Worm (Caenorhabditis elegans): ENCODE measurements around the gene T18D3.9.

The T18D3.9 gene

DNA sequence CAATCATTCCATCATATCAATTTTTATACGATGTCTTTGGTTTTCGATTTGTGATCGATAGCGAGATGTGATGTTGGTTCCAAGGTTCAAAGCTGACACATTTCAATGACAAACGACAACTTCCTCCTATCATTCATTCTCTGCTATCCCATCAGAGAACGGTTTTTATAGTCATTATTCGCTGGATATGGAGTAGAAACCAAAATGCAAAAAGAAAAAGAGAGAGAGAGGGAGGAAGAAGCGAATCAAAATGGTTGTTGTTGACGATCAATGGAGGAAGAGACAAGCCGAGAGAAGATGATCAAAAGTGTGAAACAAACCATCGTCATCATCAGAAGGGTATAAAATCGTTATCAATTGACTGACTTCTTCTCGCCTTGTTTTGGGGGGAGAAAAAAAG lies 28.8 kb downstream of the T18D3.9 start, which contains the start of gene T24D3.2 (continued):
- TF ChIP-seq ztf-26 (tag; optimal IDR thresholded peaks at IDR 0.05) (peak; percentile 63), die-1 (tag; optimal IDR thresholded peaks at IDR 0.05) (peak; percentile 42), tbp1 (GFP tag; optimal IDR thresholded peaks at IDR 0.05) (no peak)

DNA sequence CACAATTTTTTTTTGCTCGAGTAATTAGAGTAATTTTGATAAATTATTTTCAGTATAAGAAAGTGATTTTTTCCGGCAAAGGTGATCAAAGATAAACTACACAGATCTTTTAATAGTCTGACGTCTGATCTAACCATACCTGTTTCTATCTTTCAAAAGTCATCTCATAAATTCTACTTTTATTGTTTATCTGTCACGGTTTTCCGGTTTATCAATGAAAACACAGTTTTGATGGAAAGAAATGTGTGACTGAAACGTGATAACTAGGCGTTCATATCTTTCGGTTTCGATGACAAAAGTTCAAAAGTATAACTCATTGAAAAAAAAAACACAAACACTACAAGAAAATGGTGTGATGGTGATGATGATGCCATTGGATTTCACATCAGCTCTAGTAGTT lies 31.7 kb downstream of the T18D3.9 start:
- TF ChIP-seq lin-40 (tag; optimal IDR thresholded peaks at IDR 0.05) (peak; percentile 47), somi-1 (GFP tag; optimal IDR thresholded peaks at IDR 0.05) (peak; percentile 30), Y95B8A.8 (GFP tag; IDR thresholded peaks at IDR 0.05) (no peak), attf-3 (GFP tag; conservative IDR thresholded peaks at IDR 0.05) (no peak), hlh-12 (tag; optimal IDR thresholded peaks at IDR 0.05) (no peak)

DNA sequence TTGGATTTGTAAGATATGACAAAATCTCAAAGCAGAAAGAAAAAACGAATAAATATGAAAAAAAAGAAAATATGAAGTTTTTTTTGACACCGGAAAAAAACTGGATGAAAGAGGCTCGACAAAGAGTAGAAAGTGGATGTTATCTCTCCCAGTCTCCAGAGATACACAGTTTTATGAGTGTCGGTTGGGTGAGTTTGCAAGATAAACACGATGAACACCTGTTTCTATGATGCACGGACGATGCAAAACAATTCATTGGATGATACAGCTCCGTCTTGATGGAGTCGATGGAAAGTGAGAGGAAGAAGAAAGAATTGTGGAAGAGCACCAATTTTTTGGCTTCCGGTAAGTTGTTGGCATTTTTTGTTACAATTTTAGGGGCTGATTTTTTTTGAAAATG lies 38.4 kb downstream of the T18D3.9 start:
- TF ChIP-seq tbp1 (GFP tag; optimal IDR thresholded peaks at IDR 0.05): no peak
- no peak for TF ChIP-seq attf-3 (GFP tag; conservative IDR thresholded peaks at IDR 0.05)
- TF ChIP-seq nfya-1 (tag; optimal IDR thresholded peaks at IDR 0.05; ENCODE audit: borderline replicate concordance, insufficient read depth): no peak
- TF ChIP-seq egl-18 (GFP tag; IDR thresholded peaks at IDR 0.05): no peak
- TF ChIP-seq F23B12.7 (tag; optimal IDR thresholded peaks at IDR 0.05; ENCODE audit: insufficient read depth): no peak
- TF ChIP-seq sea-2 (GFP tag; IDR thresholded peaks at IDR 0.05): no peak
- TF ChIP-seq Y79H2A.3 (GFP tag; conservative IDR thresholded peaks at IDR 0.05): no peak
- no peak for TF ChIP-seq B0261.1 (tag; optimal IDR thresholded peaks at IDR 0.05)
- no peak for TF ChIP-seq Y67H2A.10 (GFP tag; conservative IDR thresholded peaks at IDR 0.05)
- TF ChIP-seq ekl-4 (GFP tag; IDR thresholded peaks at IDR 0.05): no peak
- no peak for TF ChIP-seq snpc-4 (GFP tag; optimal IDR thresholded peaks at IDR 0.05)
- no peak for TF ChIP-seq snpc-4 (tag; optimal IDR thresholded peaks at IDR 0.05)
- no peak for TF ChIP-seq hlh-26 (GFP tag; conservative IDR thresholded peaks at IDR 0.05)
- no peak for TF ChIP-seq madf-8 (GFP tag; conservative IDR thresholded peaks at IDR 0.05)
- no peak for TF ChIP-seq efl-1 (GFP tag; optimal IDR thresholded peaks at IDR 0.05)
- no peak for TF ChIP-seq F55B11.4 (tag; optimal IDR thresholded peaks at IDR 0.05; ENCODE audit: borderline replicate concordance, insufficient read depth)
- TF ChIP-seq snpc-1.3 (tag; optimal IDR thresholded peaks at IDR 0.05; ENCODE audit: insufficient read depth): no peak
- no peak for TF ChIP-seq cebp-1 (GFP tag; IDR thresholded peaks at IDR 0.05)
- no peak for TF ChIP-seq cebp-1 (tag; optimal IDR thresholded peaks at IDR 0.05)
- no peak for TF ChIP-seq mxl-1 (tag; optimal IDR thresholded peaks at IDR 0.05)

DNA sequence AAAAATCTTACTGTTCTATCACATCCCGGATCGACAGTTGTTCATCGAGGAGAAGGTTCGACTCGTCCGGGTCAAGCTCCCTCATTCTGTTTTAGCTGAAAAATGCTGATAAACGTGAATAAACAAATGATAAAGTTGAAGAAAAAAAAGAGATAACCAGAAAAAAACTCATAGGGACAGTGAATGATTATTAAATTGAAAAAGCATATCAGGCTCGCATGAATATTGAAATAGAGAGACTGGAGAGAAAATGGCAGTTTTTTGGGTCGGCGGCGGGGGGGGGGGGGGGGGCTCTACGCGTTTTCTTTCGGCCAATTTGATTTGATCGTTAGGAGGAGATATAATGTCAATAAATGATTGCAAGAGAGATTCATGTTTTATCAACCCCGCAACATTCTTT lies 40.3 kb downstream of the T18D3.9 start, which contains the start of gene lin-2:
TSS of gene lin-2 (minus strand) at position 101 of the 400 bp plus-strand sequence.
- TF ChIP-seq ztf-25 (GFP tag; IDR thresholded peaks at IDR 0.05) (no peak), mel-28 (tag; optimal IDR thresholded peaks at IDR 0.05; ENCODE audit: borderline replicate concordance) (no peak), lin-54 (GFP tag; optimal IDR thresholded peaks at IDR 0.05) (no peak), nfya-2 (GFP tag; IDR thresholded peaks at IDR 0.05) (no peak), attf-6 (GFP tag; IDR thresholded peaks at IDR 0.05) (no peak), atf-7 (tag; optimal IDR thresholded peaks at IDR 0.05) (no peak), attf-3 (GFP tag; conservative IDR thresholded peaks at IDR 0.05) (no peak), nhr-80 (tag; optimal IDR thresholded peaks at IDR 0.05) (no peak), ceh-58 (GFP tag; IDR thresholded peaks at IDR 0.05) (no peak), nfyb-1 (GFP tag; IDR thresholded peaks at IDR 0.05) (no peak), cebp-2 (GFP tag; IDR thresholded peaks at IDR 0.05) (no peak), aptf-2 (GFP tag; conservative IDR thresholded peaks at IDR 0.05) (no peak), pbrm-1 (GFP tag; IDR thresholded peaks at IDR 0.05) (no peak), chd-7 (tag; optimal IDR thresholded peaks at IDR 0.05) (no peak), ceh-27 (GFP tag; optimal IDR thresholded peaks at IDR 0.05) (no peak), gei-17 (GFP tag; optimal IDR thresholded peaks at IDR 0.05) (no peak)

Measured in whole organism, young adult.